Worm (Caenorhabditis elegans): ENCODE data around the gene ebp-2.

ce11 chrII:11427322-11427721 lies 15.2 kb upstream of the ebp-2 start:
- TF ChIP-seq gei-8 (GFP tag; optimal IDR thresholded peaks at IDR 0.05): no peak
- TF ChIP-seq lim-7 (GFP tag; IDR thresholded peaks at IDR 0.05): no peak
- no peak for TF ChIP-seq madf-9 (GFP tag; conservative IDR thresholded peaks at IDR 0.05)
- TF ChIP-seq lin-15B (tag; optimal IDR thresholded peaks at IDR 0.05): no peak
- no peak for TF ChIP-seq nhr-11 (tag; optimal IDR thresholded peaks at IDR 0.05)
- TF ChIP-seq mep-1 (tag; optimal IDR thresholded peaks at IDR 0.05): no peak
- no peak for TF ChIP-seq snpc-4 (tag; optimal IDR thresholded peaks at IDR 0.05)
- TF ChIP-seq egl-43 (GFP tag; IDR thresholded peaks at IDR 0.05): no peak
- no peak for TF ChIP-seq daf-8 (GFP tag; IDR thresholded peaks at IDR 0.05)
- no peak for TF ChIP-seq zag-1 (tag; optimal IDR thresholded peaks at IDR 0.05)
- no peak for TF ChIP-seq lin-13 (GFP tag; optimal IDR thresholded peaks at IDR 0.05)
- TF ChIP-seq jun-1 (tag; optimal IDR thresholded peaks at IDR 0.05): no peak

Data from whole organism, L4 larva.